Worm (Caenorhabditis elegans): ENCODE data around the gene rpl-20.
A peak's percentile ranks its signal among the peaks of the same experiment; 100 is the strongest.

rpl-20 gene

ce11 chrIV:4760378-4761084 lies 11.0 kb upstream of the rpl-20 start, which contains the start of the genes memi-1 and cyp-31A3 (continued):
- TF ChIP-seq nfya-2 (GFP tag; IDR thresholded peaks at IDR 0.05) (no peak), T07F8.4 (tag; optimal IDR thresholded peaks at IDR 0.05) (no peak), lir-1 (GFP tag; conservative IDR thresholded peaks at IDR 0.05) (no peak), madf-3 (GFP tag; IDR thresholded peaks at IDR 0.05) (0 out of 2 replicates have a peak, but pooled peaks have one; percentile 31), nhr-120 (GFP tag; IDR thresholded peaks at IDR 0.05) (no peak), lin-54 (GFP tag; optimal IDR thresholded peaks at IDR 0.05) (peak; percentile 85), attf-5 (GFP tag; optimal IDR thresholded peaks at IDR 0.05) (no peak), F49E8.2 (tag; optimal IDR thresholded peaks at IDR 0.05; ENCODE audit: insufficient read depth) (no peak), B0261.1 (tag; optimal IDR thresholded peaks at IDR 0.05) (no peak)

DNA sequence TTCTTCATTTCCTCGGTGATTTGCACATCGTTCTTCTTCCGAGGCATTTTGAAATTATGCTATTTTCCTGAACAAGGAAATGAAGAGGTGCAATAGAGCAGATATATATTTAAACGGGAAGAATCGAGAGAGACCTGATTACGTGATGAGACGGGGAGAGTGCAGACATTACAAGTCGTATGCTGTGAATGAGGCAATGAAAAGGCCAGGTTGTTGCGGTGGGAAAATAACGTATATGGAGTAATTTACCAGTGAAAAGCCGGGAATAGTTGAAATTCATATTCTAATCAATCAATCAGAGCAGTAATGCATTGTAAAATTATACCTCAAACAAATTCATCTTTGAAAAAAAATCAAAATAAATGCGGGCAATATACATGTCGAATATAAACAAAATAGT lies 9.1 kb upstream of the rpl-20 start, which contains the start of gene Y17G9B.8:
TSS of gene Y17G9B.8 (minus strand) at position 182 of the 400 bp plus-strand sequence.
- TF ChIP-seq Y95B8A.8 (GFP tag; IDR thresholded peaks at IDR 0.05) (no peak), snpc-1.1 (tag; optimal IDR thresholded peaks at IDR 0.05; ENCODE audit: insufficient read depth) (no peak), zfh-2 (GFP tag; conservative IDR thresholded peaks at IDR 0.05) (no peak), dpl-1 (GFP tag; optimal IDR thresholded peaks at IDR 0.05) (no peak), nhr-80 (tag; optimal IDR thresholded peaks at IDR 0.05) (no peak), ztf-3 (GFP tag; optimal IDR thresholded peaks at IDR 0.05) (no peak), F57A8.1 (GFP tag; optimal IDR thresholded peaks at IDR 0.05) (no peak), cebp-2 (GFP tag; IDR thresholded peaks at IDR 0.05) (no peak), madf-6 (GFP tag; IDR thresholded peaks at IDR 0.05) (peak; percentile 55; the same call in 1 of the 2 replicates), hmg-1.2 (GFP tag; IDR thresholded peaks at IDR 0.05) (peak; percentile 44; the same call in 1 of the 2 replicates), snpc-4 (GFP tag; optimal IDR thresholded peaks at IDR 0.05) (no peak), snpc-4 (tag; optimal IDR thresholded peaks at IDR 0.05) (peak in 1 of 4 experiments; percentile 66), B0336.3 (GFP tag; IDR thresholded peaks at IDR 0.05) (peak; percentile 75), mxl-1 (tag; optimal IDR thresholded peaks at IDR 0.05) (no peak), die-1 (tag; optimal IDR thresholded peaks at IDR 0.05) (peak; percentile 25), nfyb-1 (GFP tag; IDR thresholded peaks at IDR 0.05) (peak; percentile 72), ceh-27 (GFP tag; optimal IDR thresholded peaks at IDR 0.05) (peak; percentile 2), repo-1 (tag; optimal IDR thresholded peaks at IDR 0.05) (peak; percentile 11), lin-26 (GFP tag; IDR thresholded peaks at IDR 0.05) (peak; percentile 44; the same call in 1 of the 2 replicates), B0019.2 (GFP tag; conservative IDR thresholded peaks at IDR 0.05) (no peak), F49E8.2 (tag; optimal IDR thresholded peaks at IDR 0.05; ENCODE audit: insufficient read depth) (peak; percentile 45), F39B2.1 (GFP tag; IDR thresholded peaks at IDR 0.05) (0 out of 2 replicates have a peak, but pooled peaks have one; percentile 24), tbp1 (GFP tag; optimal IDR thresholded peaks at IDR 0.05) (peak; percentile 51), snpc-1.3 (tag; optimal IDR thresholded peaks at IDR 0.05; ENCODE audit: insufficient read depth) (peak; percentile 11), athp-1 (tag; optimal IDR thresholded peaks at IDR 0.05) (peak; percentile 10), ztf-18 (tag; optimal IDR thresholded peaks at IDR 0.05) (peak; percentile 9), F22D6.2 (tag; optimal IDR thresholded peaks at IDR 0.05) (no peak), lin-54 (GFP tag; optimal IDR thresholded peaks at IDR 0.05) (peak; percentile 45), hsf-1 (GFP tag; IDR thresholded peaks at IDR 0.05) (peak; percentile 83), mcd-1 (GFP tag; IDR thresholded peaks at IDR 0.05) (0 out of 2 replicates have a peak, but pooled peaks have one; percentile 5), lsl-1 (GFP tag; optimal IDR thresholded peaks at IDR 0.05) (peak; percentile 23), xnd-1 (tag; optimal IDR thresholded peaks at IDR 0.05) (peak; percentile 32), sdz-38 (tag; optimal IDR thresholded peaks at IDR 0.05) (no peak), ztf-22 (GFP tag; optimal IDR thresholded peaks at IDR 0.05) (no peak), snpc-3.4 (tag; optimal IDR thresholded peaks at IDR 0.05) (peak; percentile 67), cebp-1 (GFP tag; IDR thresholded peaks at IDR 0.05) (no peak), cebp-1 (tag; optimal IDR thresholded peaks at IDR 0.05) (peak; percentile 11), rcor-1 (GFP tag; IDR thresholded peaks at IDR 0.05) (peak; percentile 40; the same call in 1 of the 2 replicates), B0261.1 (tag; optimal IDR thresholded peaks at IDR 0.05) (no peak), madf-3 (GFP tag; IDR thresholded peaks at IDR 0.05) (no peak)
